Worm (Caenorhabditis elegans): ENCODE measurements around the gene nep-10.

ce11 chrII:3440641-3440926 lies 37.8 kb upstream of the nep-10 start, which contains the start of gene C16C8.17:
- TF ChIP-seq ceh-13 (GFP tag; optimal IDR thresholded peaks at IDR 0.05): no peak
- TF ChIP-seq ama-1 (optimal IDR thresholded peaks at IDR 0.05): no peak

All from whole organism, early embryonic.